Worm (Caenorhabditis elegans): Measurements from ENCODE around the gene snx-14.

DNA sequence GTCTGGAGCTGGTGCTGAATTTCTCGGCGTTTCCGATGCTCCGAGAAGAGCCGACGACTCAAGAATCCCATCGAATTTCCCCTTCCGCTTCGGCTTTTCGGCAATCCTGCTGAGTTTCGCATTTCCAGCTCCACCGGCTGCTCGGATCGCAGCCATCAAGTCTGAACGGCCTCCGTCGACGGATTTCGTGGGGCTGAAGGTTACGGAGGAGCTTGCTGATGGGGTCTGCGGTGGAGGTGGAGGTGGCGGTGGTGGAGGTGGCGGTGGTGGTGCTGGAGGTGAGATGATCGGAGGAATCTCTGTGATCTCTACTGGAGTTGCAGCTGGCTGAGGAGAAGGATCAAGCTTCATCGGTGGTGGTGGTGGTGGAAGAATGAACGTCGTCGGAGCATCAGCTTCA is 12.0 kb upstream of the snx-14 start:
- TF ChIP-seq nhr-11 (tag; optimal IDR thresholded peaks at IDR 0.05) (no peak), mdl-1 (tag; optimal IDR thresholded peaks at IDR 0.05) (no peak)
